Worm (Caenorhabditis elegans): ENCODE measurements around the gene ufl-1.

Gene ufl-1

DNA sequence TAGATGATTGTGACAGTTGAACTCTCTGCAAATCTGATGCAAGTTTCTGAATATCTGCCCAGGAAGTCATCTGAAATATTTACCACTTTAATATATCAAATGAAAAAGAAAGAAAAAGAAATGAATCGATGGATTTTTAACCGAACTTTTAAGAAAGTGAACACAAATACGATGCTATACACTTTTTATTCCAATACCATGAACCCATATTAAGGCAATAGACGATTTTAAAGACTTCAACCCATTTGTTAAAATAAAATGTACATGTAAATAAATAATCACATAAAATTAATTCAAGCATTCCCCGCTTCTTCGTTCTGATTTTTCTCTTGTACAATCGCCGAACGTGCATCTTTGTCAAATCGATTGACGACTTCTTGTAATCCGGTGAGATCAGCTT is at the start of gene ufl-1:
TSS of gene ufl-1 (minus strand) at position 70 of the 400 bp plus-strand sequence.
- TF ChIP-seq bed-1 (GFP tag; IDR thresholded peaks at IDR 0.05): no peak
- no peak for TF ChIP-seq unc-62 (GFP tag; optimal IDR thresholded peaks at IDR 0.05)
- TF ChIP-seq madf-3 (GFP tag; IDR thresholded peaks at IDR 0.05): no peak
- TF ChIP-seq F37B4.10 (GFP tag; IDR thresholded peaks at IDR 0.05): no peak
- no peak for TF ChIP-seq tbx-9 (tag; optimal IDR thresholded peaks at IDR 0.05; ENCODE audit: borderline replicate concordance)
- TF ChIP-seq K12H6.12 (tag; optimal IDR thresholded peaks at IDR 0.05): no peak
- no peak for TF ChIP-seq xnd-1 (tag; optimal IDR thresholded peaks at IDR 0.05)
- TF ChIP-seq F52B5.7 (tag; optimal IDR thresholded peaks at IDR 0.05): no peak
- no peak for TF ChIP-seq egl-44 (GFP tag; IDR thresholded peaks at IDR 0.05)
- no peak for TF ChIP-seq nfya-1 (tag; optimal IDR thresholded peaks at IDR 0.05; ENCODE audit: borderline replicate concordance, insufficient read depth)
- no peak for TF ChIP-seq unc-130 (GFP tag; optimal IDR thresholded peaks at IDR 0.05)
- no peak for TF ChIP-seq mes-4 (tag; optimal IDR thresholded peaks at IDR 0.05)
- no peak for TF ChIP-seq mxl-1 (tag; optimal IDR thresholded peaks at IDR 0.05)
- no peak for TF ChIP-seq ceh-40 (GFP tag; IDR thresholded peaks at IDR 0.05)
- TF ChIP-seq efl-1 (GFP tag; optimal IDR thresholded peaks at IDR 0.05): no peak
- TF ChIP-seq pha-4 (tag; optimal IDR thresholded peaks at IDR 0.05): no peak
- TF ChIP-seq atf-7 (tag; optimal IDR thresholded peaks at IDR 0.05): no peak
- TF ChIP-seq lag-1 (GFP tag; IDR thresholded peaks at IDR 0.05): no peak

DNA sequence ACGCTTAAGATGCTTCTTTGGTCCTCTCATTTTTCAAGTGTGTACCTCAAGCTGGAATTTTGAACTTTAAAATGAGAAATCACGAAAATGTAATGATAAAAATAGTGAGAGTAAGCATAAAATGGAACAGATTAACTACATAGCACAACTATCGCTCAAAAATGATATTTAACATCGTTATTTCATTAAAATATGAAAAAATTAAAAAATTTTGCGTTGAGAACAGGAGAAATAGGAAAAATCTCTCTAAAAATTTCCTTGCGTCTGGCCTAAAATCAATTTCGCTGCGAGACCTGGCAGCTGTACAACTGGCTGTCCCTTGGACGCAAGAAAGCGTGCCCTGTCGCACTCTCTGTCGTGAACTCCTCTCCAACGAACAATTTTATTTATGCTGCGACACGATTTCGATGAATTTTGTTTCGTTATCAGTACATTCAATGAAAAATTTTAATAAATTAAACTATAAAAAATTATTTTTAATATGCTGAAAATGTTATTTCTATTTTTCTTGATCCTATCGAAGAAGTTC is 48.0 kb upstream of the ufl-1 start, which contains the start of gene rps-4:
TSS of gene rps-4 (minus strand) at position 51 of the 529 bp plus-strand sequence.
- no peak for TF ChIP-seq nhr-179 (tag; optimal IDR thresholded peaks at IDR 0.05)
- TF ChIP-seq ztf-6 (GFP tag; IDR thresholded peaks at IDR 0.05): no peak
- TF ChIP-seq ZK185.1 (tag; optimal IDR thresholded peaks at IDR 0.05; ENCODE audit: poor library complexity, severe bottlenecking): peak; percentile 77
- no peak for TF ChIP-seq ztf-22 (GFP tag; optimal IDR thresholded peaks at IDR 0.05)
- peak; percentile 58 for TF ChIP-seq madf-10 (tag; optimal IDR thresholded peaks at IDR 0.05)
- peak; percentile 73 for TF ChIP-seq lin-54 (GFP tag; optimal IDR thresholded peaks at IDR 0.05)
- no peak for TF ChIP-seq F22D6.2 (tag; optimal IDR thresholded peaks at IDR 0.05)
- peak; percentile 52 for TF ChIP-seq rcor-1 (GFP tag; IDR thresholded peaks at IDR 0.05)
- no peak for TF ChIP-seq akir-1 (GFP tag; optimal IDR thresholded peaks at IDR 0.05)
- TF ChIP-seq lsl-1 (GFP tag; optimal IDR thresholded peaks at IDR 0.05): peak; percentile 68
- peak; percentile 84 for TF ChIP-seq ztf-18 (tag; optimal IDR thresholded peaks at IDR 0.05)
- TF ChIP-seq tbp1 (GFP tag; optimal IDR thresholded peaks at IDR 0.05): peak; percentile 66
- peak; percentile 37; the same call in 1 of the 2 replicates for TF ChIP-seq madf-3 (GFP tag; IDR thresholded peaks at IDR 0.05)
- TF ChIP-seq hsf-1 (GFP tag; IDR thresholded peaks at IDR 0.05): no peak
- TF ChIP-seq madf-8 (GFP tag; conservative IDR thresholded peaks at IDR 0.05): peak; percentile 54
- TF ChIP-seq F49E8.2 (tag; optimal IDR thresholded peaks at IDR 0.05; ENCODE audit: insufficient read depth): peak; percentile 74
- TF ChIP-seq C06A6.2 (GFP tag; conservative IDR thresholded peaks at IDR 0.05): 0 out of 2 replicates have a peak, but pooled peaks have one; percentile 33
- no peak for TF ChIP-seq sdz-38 (tag; optimal IDR thresholded peaks at IDR 0.05)
- peak; percentile 61 for TF ChIP-seq K12H6.12 (tag; optimal IDR thresholded peaks at IDR 0.05)
- no peak for TF ChIP-seq B0035.1 (tag; optimal IDR thresholded peaks at IDR 0.05)
- no peak for TF ChIP-seq hlh-12 (tag; optimal IDR thresholded peaks at IDR 0.05)
- TF ChIP-seq cebp-1 (GFP tag; IDR thresholded peaks at IDR 0.05): no peak
- TF ChIP-seq cebp-1 (tag; optimal IDR thresholded peaks at IDR 0.05): peak; percentile 77
- TF ChIP-seq snpc-1.1 (tag; optimal IDR thresholded peaks at IDR 0.05; ENCODE audit: insufficient read depth): peak; percentile 14
- TF ChIP-seq dox-1 (GFP tag; IDR thresholded peaks at IDR 0.05): peak; percentile 88
- TF ChIP-seq snpc-4 (GFP tag; optimal IDR thresholded peaks at IDR 0.05): peak; percentile 37
- peak; percentile 60 to 88 (median 76) for TF ChIP-seq snpc-4 (tag; optimal IDR thresholded peaks at IDR 0.05)
- no peak for TF ChIP-seq Y53G8AR.9 (GFP tag; conservative IDR thresholded peaks at IDR 0.05)
- no peak for TF ChIP-seq hlh-26 (GFP tag; conservative IDR thresholded peaks at IDR 0.05)
- no peak for TF ChIP-seq nhr-90 (tag; optimal IDR thresholded peaks at IDR 0.05)
- TF ChIP-seq nhr-27 (tag; optimal IDR thresholded peaks at IDR 0.05): no peak
- TF ChIP-seq dpl-1 (GFP tag; optimal IDR thresholded peaks at IDR 0.05): peak; percentile 47

All from whole organism, young adult.